Fruit fly (Drosophila melanogaster): ENCODE measurements around the gene CG13282.

CG13282 gene

dm6 chr2L:16824905-16825333 lies 9.4 kb downstream of the CG13282 start, which contains the start of gene Cse1 (continued):
- TF ChIP-seq CG17912 (GFP tag; optimal IDR thresholded peaks at IDR 0.05) = no peak
- TF ChIP-seq lmd (GFP tag; IDR thresholded peaks at IDR 0.05) = no peak
- TF ChIP-seq CG4282 (GFP tag; optimal IDR thresholded peaks at IDR 0.05) = no peak
- TF ChIP-seq GATAe (GFP tag; conservative IDR thresholded peaks at IDR 0.05) = no peak
- no peak for TF ChIP-seq repo (GFP tag; optimal IDR thresholded peaks at IDR 0.05)
- no peak for TF ChIP-seq cwo (GFP tag; optimal IDR thresholded peaks at IDR 0.05)
- TF ChIP-seq chinmo (GFP tag; IDR thresholded peaks at IDR 0.05; ENCODE audit: partially characterized antibody) = 0 out of 4 replicates have a peak, but pooled peaks have one; percentile 56
- no peak for TF ChIP-seq dimm (GFP tag; IDR thresholded peaks at IDR 0.05)
- no peak for TF ChIP-seq CG3281 (GFP tag; optimal IDR thresholded peaks at IDR 0.05)
- TF ChIP-seq CG17385 (GFP tag; optimal IDR thresholded peaks at IDR 0.05) = no peak
- TF ChIP-seq dm (GFP tag; optimal IDR thresholded peaks at IDR 0.05) = no peak
- no peak for TF ChIP-seq Hmr (GFP tag; optimal IDR thresholded peaks at IDR 0.05)
- no peak for TF ChIP-seq CG43689 (GFP tag; IDR thresholded peaks at IDR 0.05)
- TF ChIP-seq fd102C (GFP tag; optimal IDR thresholded peaks at IDR 0.05) = no peak
- no peak for TF ChIP-seq Sry-β (GFP tag; optimal IDR thresholded peaks at IDR 0.05)
- no peak for TF ChIP-seq CG8944 (GFP tag; optimal IDR thresholded peaks at IDR 0.05)
- no peak for TF ChIP-seq CG30020 (tag; optimal IDR thresholded peaks at IDR 0.05)
- no peak for TF ChIP-seq CG3847 (GFP tag; IDR thresholded peaks at IDR 0.05)
- TF ChIP-seq exex (tag; optimal IDR thresholded peaks at IDR 0.05) = no peak
- TF ChIP-seq ro (GFP tag; IDR thresholded peaks at IDR 0.05) = no peak
- no peak for TF ChIP-seq B-H1 (GFP tag; IDR thresholded peaks at IDR 0.05)
- no peak for TF ChIP-seq CG7745 (tag; optimal IDR thresholded peaks at IDR 0.05)
- TF ChIP-seq Nf-YC (tag; optimal IDR thresholded peaks at IDR 0.05) = no peak
- TF ChIP-seq CG10654 (GFP tag; optimal IDR thresholded peaks at IDR 0.05) = no peak
- no peak for TF ChIP-seq slbo (GFP tag; IDR thresholded peaks at IDR 0.05)
- peak; percentile 75; the same call in 1 of the 2 replicates for TF ChIP-seq rib (GFP tag; IDR thresholded peaks at IDR 0.05)
- TF ChIP-seq CG6683 (GFP tag; optimal IDR thresholded peaks at IDR 0.05) = no peak
- no peak for TF ChIP-seq CG1647 (GFP tag; optimal IDR thresholded peaks at IDR 0.05)
- no peak for TF ChIP-seq HLHmδ (GFP tag; optimal IDR thresholded peaks at IDR 0.05)
- no peak for TF ChIP-seq CG6689 (GFP tag; IDR thresholded peaks at IDR 0.05)
- TF ChIP-seq Opbp (GFP tag; IDR thresholded peaks at IDR 0.05; ENCODE audit: partially characterized antibody) = peak; percentile 57; the same call in 1 of the 3 replicates
- TF ChIP-seq CG13624 (GFP tag; optimal IDR thresholded peaks at IDR 0.05) = no peak
- no peak for TF ChIP-seq vvl (GFP tag; IDR thresholded peaks at IDR 0.05)
- TF ChIP-seq sc (optimal IDR thresholded peaks at IDR 0.05) = no peak
- TF ChIP-seq sc (GFP tag; optimal IDR thresholded peaks at IDR 0.05) = no peak
- no peak for TF ChIP-seq Atf-2 (GFP tag; optimal IDR thresholded peaks at IDR 0.05)
- no peak for TF ChIP-seq twi (tag; optimal IDR thresholded peaks at IDR 0.05)
- TF ChIP-seq CG11696 (GFP tag; IDR thresholded peaks at IDR 0.05) = no peak
- no peak for TF ChIP-seq CG7786 (GFP tag; optimal IDR thresholded peaks at IDR 0.05)
- no peak for TF ChIP-seq C15 (GFP tag; IDR thresholded peaks at IDR 0.05)
- TF ChIP-seq tup (GFP tag; optimal IDR thresholded peaks at IDR 0.05) = no peak
- no peak for TF ChIP-seq pros (GFP tag; optimal IDR thresholded peaks at IDR 0.05)
- TF ChIP-seq CG31365 (tag; optimal IDR thresholded peaks at IDR 0.05) = no peak
- no peak for TF ChIP-seq bsh (GFP tag; optimal IDR thresholded peaks at IDR 0.05)
- no peak for TF ChIP-seq Ssrp (tag; optimal IDR thresholded peaks at IDR 0.05)
- TF ChIP-seq CG17568 (GFP tag; optimal IDR thresholded peaks at IDR 0.05) = no peak
- TF ChIP-seq CG6272 (GFP tag; IDR thresholded peaks at IDR 0.05) = no peak
- no peak for TF ChIP-seq unpg (GFP tag; optimal IDR thresholded peaks at IDR 0.05)
- peak; percentile 20 for TF ChIP-seq MESR4 (GFP tag; optimal IDR thresholded peaks at IDR 0.05)
- TF ChIP-seq gsb (GFP tag; IDR thresholded peaks at IDR 0.05) = no peak
- TF ChIP-seq hbn (GFP tag; IDR thresholded peaks at IDR 0.05; ENCODE audit: partially characterized antibody) = 0 out of 2 replicates have a peak, but pooled peaks have one; percentile 39
- TF ChIP-seq br (optimal IDR thresholded peaks at IDR 0.05) = no peak
